Worm (Caenorhabditis elegans) whole organism, midembryonic: ENCODE results near the gene ehs-1.

Experiments used
- T22C8.4 ChIP-seq: fragments of 200-800 bp; sonication (Bioruptor generic); IDR thresholded peaks from 2 replicates; pipeline ENCODE4 v1.3.6; 2022; ENCODE audit warnings: missing genetic modification characterization, missing compliant biosample characterization
- cog-1 ChIP-seq: sonication (generic microtip); optimal IDR thresholded peaks from 2 replicates; lab custom pipeline; 2016; ENCODE audit warnings: missing genetic modification characterization, missing compliant biosample characterization
- flt-1 ChIP-seq: fragments of 200-800 bp; sonication (Bioruptor generic); IDR thresholded peaks from 2 replicates; pipeline ENCODE4 v1.3.6; 2022; ENCODE audit warnings: missing genetic modification characterization, missing compliant biosample characterization
- klf-2 ChIP-seq: fragments of 200-800 bp; sonication (Bioruptor generic); conservative IDR thresholded peaks from 2 replicates; pipeline ENCODE4 v1.3.6; 2022; ENCODE audit warnings: missing genetic modification reagents, missing genetic modification characterization, missing compliant biosample characterization
- med-1 ChIP-seq: sonication (generic microtip); optimal IDR thresholded peaks from 2 replicates; lab custom pipeline; 2017; ENCODE audit warnings: missing genetic modification characterization, mild to moderate bottlenecking, missing compliant biosample characterization, antibody characterized with exemption, missing genetic modification reagents; ENCODE audit not compliant: insufficient read depth
- ref-1 ChIP-seq: fragments of 200-800 bp; sonication (Bioruptor generic); conservative IDR thresholded peaks from 2 replicates; pipeline ENCODE4 v1.3.6; 2022; ENCODE audit warnings: missing genetic modification reagents, missing genetic modification characterization, missing compliant biosample characterization
- tab-1 ChIP-seq: fragments of 200-800 bp; sonication (Bioruptor generic); IDR thresholded peaks from 2 replicates; pipeline ENCODE4 v1.3.6; 2022; ENCODE audit warnings: missing genetic modification characterization, missing compliant biosample characterization
- ztf-23 ChIP-seq: fragments of 200-800 bp; sonication (Bioruptor generic); IDR thresholded peaks from 2 replicates; pipeline ENCODE4 v1.3.6; 2022; ENCODE audit warnings: missing genetic modification reagents, missing genetic modification characterization, missing compliant biosample characterization
- ztf-29 ChIP-seq: fragments of 200-800 bp; sonication (Bioruptor generic); IDR thresholded peaks from 2 replicates; pipeline ENCODE4 v1.3.6; 2022; ENCODE audit warnings: missing genetic modification reagents, missing genetic modification characterization, missing compliant biosample characterization

Gene ehs-1

DNA sequence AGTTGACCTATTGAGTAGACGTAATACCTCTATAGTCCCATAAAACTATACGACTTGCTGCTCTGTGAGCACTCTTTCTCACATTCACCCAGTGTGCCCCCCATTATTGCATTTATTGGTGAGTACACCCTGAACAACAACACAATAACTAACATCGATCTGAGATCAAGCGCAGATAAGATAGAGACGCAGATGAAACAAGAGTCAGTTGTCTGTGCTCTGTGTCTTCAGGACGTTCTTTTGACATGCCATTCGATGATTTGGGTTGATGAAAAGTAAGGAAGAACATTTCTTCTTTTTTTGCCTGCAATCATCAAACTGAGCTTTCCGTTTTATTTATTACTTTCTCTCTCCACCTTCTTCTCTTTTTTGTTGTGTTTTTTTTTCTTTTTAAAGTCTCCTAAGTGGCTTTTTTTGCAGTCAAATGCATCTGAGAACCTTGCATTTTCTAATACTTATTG, 30.2 kb upstream of the ehs-1 start, which contains the start of gene lect-2:
TSS of gene lect-2 (plus strand) at position 411 of the 461 bp plus-strand sequence.
- no peak for TF ChIP-seq flt-1 (GFP tag; lab: Robert Waterston, UW)
- no peak for TF ChIP-seq T22C8.4
- no peak for TF ChIP-seq ref-1
- TF ChIP-seq tab-1 (GFP tag; lab: Robert Waterston, UW) = no peak
- no peak for TF ChIP-seq ztf-29
- no peak for TF ChIP-seq med-1
- TF ChIP-seq cog-1 (tag; lab: Kevin White, UChicago) = no peak
- no peak for TF ChIP-seq klf-2
- TF ChIP-seq ztf-23 (GFP tag; lab: Robert Waterston, UW) = no peak

DNA sequence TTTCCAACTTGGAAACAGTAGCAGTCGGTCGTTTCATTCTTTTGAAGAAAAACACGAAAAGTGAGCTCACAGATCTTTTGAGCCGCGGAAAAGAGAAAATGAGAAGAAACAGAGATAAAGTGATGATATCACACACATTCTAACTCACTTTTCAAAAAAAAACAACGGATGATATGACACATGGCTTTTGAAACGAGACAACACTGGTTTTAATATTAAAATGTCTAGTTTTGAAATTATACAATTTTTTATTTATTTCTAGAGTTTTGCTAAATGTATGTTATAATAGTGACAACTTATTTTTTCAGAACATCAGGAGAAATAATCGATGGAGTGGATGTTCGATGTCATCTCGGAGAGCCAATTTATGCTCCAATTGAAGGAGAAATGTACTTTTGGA, 28.0 kb upstream of the ehs-1 start, which contains the start of gene K05F1.14:
TSS of gene K05F1.14 (minus strand) at position 101 of the 400 bp plus-strand sequence.
- TF ChIP-seq tab-1 (GFP tag; lab: Robert Waterston, UW) = no peak
- TF ChIP-seq ref-1 = no peak
- TF ChIP-seq ztf-29 = no peak
- no peak for TF ChIP-seq cog-1 (tag; lab: Kevin White, UChicago)
- no peak for TF ChIP-seq med-1
- TF ChIP-seq ztf-23 (GFP tag; lab: Robert Waterston, UW) = no peak
- no peak for TF ChIP-seq klf-2
- no peak for TF ChIP-seq flt-1 (GFP tag; lab: Robert Waterston, UW)
- TF ChIP-seq T22C8.4 = no peak

DNA sequence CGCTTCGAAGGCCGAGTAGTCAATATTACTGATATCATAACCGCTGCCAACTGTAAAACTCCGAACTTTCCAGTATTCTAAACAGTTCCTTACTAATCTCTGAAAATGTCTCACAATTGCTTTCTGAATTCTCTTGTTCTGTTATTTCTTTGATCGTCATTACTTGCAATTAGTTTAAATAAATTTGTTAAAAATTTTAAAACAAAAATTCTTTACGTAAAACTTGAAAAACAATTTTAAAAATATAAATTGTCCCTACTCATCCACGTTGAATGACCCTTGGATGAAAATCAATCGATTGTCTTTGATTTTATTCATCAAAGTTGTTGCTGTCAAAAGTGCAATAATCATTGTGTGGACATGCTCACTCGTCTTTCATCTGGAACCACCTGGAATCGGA, 26.3 kb upstream of the ehs-1 start, which contains the start of gene acdh-8:
TSS of gene acdh-8 (plus strand) at position 301 of the 400 bp plus-strand sequence.
- TF ChIP-seq klf-2 = no peak
- no peak for TF ChIP-seq flt-1 (GFP tag; lab: Robert Waterston, UW)
- no peak for TF ChIP-seq tab-1 (GFP tag; lab: Robert Waterston, UW)
- TF ChIP-seq ztf-23 (GFP tag; lab: Robert Waterston, UW) = no peak

DNA sequence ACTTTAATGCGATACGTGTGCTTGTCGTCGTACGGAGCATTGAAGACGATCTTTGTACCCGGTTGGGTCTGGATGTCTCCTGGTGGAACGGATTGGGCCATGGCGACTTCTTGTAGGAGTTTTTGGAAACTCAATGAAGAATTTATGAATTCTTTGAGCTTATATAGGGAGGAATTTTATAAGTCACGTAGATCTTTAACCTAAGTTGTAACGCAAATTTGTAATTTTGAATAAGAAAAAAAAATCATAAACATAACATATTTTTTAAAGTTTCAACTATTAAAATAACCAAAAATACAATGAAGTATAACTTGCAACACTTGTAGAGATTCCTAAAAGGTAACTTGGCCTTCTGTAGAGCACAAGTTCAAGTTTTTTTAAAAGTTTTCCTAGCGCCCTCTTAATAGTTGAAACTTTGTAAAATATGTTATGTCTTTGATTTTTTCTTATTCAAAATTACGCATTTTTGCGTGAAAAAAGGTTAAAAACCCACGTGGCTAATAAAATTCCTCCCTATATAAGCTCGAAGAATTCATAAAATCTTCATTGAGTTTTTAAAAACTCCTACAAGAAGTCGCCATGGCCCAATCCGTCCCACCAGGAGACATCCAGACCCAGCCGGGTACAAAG, 23.0 kb upstream of the ehs-1 start, which contains the start of the genes msp-63 and msp-142:
TSS of gene msp-63 (minus strand) at position 101 of the 630 bp plus-strand sequence.
TSS of gene msp-142 (plus strand) at position 580 of the 630 bp plus-strand sequence.
- no peak for TF ChIP-seq med-1
- TF ChIP-seq T22C8.4 = no peak
- no peak for TF ChIP-seq flt-1 (GFP tag; lab: Robert Waterston, UW)
- TF ChIP-seq klf-2 = no peak
- no peak for TF ChIP-seq cog-1 (tag; lab: Kevin White, UChicago)
- no peak for TF ChIP-seq tab-1 (GFP tag; lab: Robert Waterston, UW)
- no peak for TF ChIP-seq ref-1
- TF ChIP-seq ztf-23 (GFP tag; lab: Robert Waterston, UW) = no peak
- TF ChIP-seq ztf-29 = no peak

DNA sequence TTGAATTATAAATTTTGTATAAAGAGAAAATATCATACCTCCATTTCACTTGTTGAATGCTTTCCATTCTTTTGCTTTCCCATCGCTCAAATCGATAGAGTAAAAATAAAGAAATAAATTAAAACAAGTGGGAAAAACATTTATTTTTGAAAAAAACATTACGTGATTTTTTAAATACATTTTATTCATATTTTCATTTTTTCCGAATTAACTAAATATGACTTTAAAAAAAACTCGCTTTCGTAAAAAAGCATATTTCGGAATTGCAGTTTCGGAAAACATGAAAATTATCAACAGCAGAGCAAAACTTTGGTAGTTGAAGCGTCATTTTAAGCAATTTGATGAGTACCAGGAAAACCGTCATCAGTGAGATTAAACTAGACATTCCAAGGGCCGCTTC, 21.0 kb upstream of the ehs-1 start, which contains the start of gene K05F1.8:
TSS of gene K05F1.8 (minus strand) at position 101 of the 400 bp plus-strand sequence.
- no peak for TF ChIP-seq klf-2
- no peak for TF ChIP-seq cog-1 (tag; lab: Kevin White, UChicago)
- no peak for TF ChIP-seq ref-1
- TF ChIP-seq ztf-29 = no peak
- no peak for TF ChIP-seq tab-1 (GFP tag; lab: Robert Waterston, UW)
- no peak for TF ChIP-seq ztf-23 (GFP tag; lab: Robert Waterston, UW)
- TF ChIP-seq med-1 = no peak
- no peak for TF ChIP-seq T22C8.4
- no peak for TF ChIP-seq flt-1 (GFP tag; lab: Robert Waterston, UW)

DNA sequence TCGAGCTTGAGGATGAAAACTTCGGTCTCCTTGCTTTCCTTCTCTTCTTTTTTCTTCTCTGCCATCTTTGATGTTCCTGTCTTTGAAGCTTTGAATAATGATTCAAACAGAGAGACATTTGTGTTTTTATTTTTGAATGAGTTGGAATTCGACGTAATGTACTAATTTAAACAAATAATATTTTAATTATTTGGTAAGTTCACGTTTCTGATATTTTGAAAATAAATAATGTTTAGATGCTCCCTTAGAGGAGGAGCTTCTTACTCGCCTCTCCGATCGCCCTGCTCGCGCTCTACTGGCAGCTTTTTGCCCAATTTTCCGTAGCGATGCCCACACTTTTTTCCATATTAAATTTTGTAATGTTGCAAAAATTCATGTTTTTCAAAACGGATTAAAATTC, 19.4 kb upstream of the ehs-1 start, which contains the start of the genes K05F1.9 and K05F1.1:
TSS of gene K05F1.9 (minus strand) at position 101 of the 400 bp plus-strand sequence.
TSS of gene K05F1.1 (plus strand) at position 308 of the 400 bp plus-strand sequence.
- TF ChIP-seq ztf-29 (no peak), klf-2 (no peak), med-1 (no peak), cog-1 (tag; lab: Kevin White, UChicago) (no peak), ztf-23 (GFP tag; lab: Robert Waterston, UW) (no peak), tab-1 (GFP tag; lab: Robert Waterston, UW) (no peak), ref-1 (no peak), T22C8.4 (no peak), flt-1 (GFP tag; lab: Robert Waterston, UW) (no peak)

DNA sequence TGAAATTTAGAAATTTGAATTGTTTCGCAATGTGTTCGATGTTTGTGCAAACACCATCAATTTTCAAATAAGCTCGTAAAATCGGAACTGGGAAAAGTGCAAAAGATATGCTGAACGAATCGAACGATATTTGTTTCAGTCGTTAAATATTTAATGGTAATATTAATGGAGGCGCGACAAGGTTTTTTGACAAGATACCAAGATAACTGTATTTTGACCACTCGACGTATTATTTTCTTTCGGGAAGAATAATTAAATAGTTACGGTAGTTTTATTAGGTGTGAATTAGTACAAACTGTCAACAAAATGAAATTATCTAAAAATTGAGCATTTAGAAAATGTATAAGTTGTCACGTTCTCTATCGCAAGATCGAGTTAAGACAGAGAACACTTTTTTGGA, 16.2 kb upstream of the ehs-1 start:
- no peak for TF ChIP-seq tab-1 (GFP tag; lab: Robert Waterston, UW)
- no peak for TF ChIP-seq ref-1
- TF ChIP-seq ztf-23 (GFP tag; lab: Robert Waterston, UW) = no peak
- no peak for TF ChIP-seq ztf-29
- no peak for TF ChIP-seq cog-1 (tag; lab: Kevin White, UChicago)
- no peak for TF ChIP-seq med-1
- TF ChIP-seq flt-1 (GFP tag; lab: Robert Waterston, UW) = no peak
- TF ChIP-seq klf-2 = no peak
- TF ChIP-seq T22C8.4 = no peak

DNA sequence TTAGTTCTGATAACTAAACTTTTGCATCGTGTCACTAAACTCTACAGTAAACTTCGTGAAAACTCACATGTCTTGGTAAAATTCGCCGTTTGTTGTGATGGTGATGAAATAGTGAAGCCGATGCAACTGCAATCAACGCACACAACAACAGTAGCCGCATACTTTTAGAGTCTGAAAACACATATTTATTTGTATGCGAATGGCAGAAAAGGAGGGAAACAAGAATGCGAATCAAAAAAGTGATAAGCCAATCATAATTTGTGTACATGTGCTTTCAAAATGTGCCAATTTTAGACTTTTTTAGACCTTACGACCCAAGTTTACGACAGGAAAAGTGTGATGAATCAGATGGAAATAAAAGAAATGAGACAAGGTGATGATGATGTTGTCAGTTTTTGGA, 15.2 kb upstream of the ehs-1 start, which contains the start of gene K05F1.10:
TSS of gene K05F1.10 (minus strand) at position 171 of the 400 bp plus-strand sequence.
- TF ChIP-seq flt-1 (GFP tag; lab: Robert Waterston, UW) = no peak
- no peak for TF ChIP-seq klf-2
- no peak for TF ChIP-seq tab-1 (GFP tag; lab: Robert Waterston, UW)
- no peak for TF ChIP-seq ref-1
- no peak for TF ChIP-seq ztf-29
- TF ChIP-seq cog-1 (tag; lab: Kevin White, UChicago) = no peak
- no peak for TF ChIP-seq med-1
- no peak for TF ChIP-seq T22C8.4
- no peak for TF ChIP-seq ztf-23 (GFP tag; lab: Robert Waterston, UW)

DNA sequence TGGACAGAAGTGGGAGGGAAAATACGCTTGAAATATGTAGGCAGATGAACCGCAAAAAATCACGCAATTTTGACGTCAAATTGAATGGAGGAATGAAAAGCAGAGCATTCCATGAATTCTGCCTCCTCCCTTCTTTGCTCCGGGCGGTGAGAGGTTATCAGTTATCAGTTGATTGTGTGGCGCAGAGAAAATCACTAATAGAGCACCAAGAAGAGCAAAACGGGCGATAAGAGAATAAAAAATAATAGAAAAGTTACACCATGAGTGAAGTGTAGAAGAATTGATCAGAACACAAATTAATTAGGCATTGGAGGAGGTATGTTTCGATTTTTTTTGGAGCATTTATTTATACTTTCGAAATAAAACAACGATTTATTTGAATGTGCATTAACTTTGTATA, 13.9 kb upstream of the ehs-1 start:
- no peak for TF ChIP-seq med-1
- TF ChIP-seq ztf-29 = no peak
- no peak for TF ChIP-seq tab-1 (GFP tag; lab: Robert Waterston, UW)
- no peak for TF ChIP-seq cog-1 (tag; lab: Kevin White, UChicago)
- TF ChIP-seq ztf-23 (GFP tag; lab: Robert Waterston, UW) = no peak
- TF ChIP-seq ref-1 = no peak
- TF ChIP-seq flt-1 (GFP tag; lab: Robert Waterston, UW) = no peak
- TF ChIP-seq T22C8.4 = no peak
- TF ChIP-seq klf-2 = no peak

DNA sequence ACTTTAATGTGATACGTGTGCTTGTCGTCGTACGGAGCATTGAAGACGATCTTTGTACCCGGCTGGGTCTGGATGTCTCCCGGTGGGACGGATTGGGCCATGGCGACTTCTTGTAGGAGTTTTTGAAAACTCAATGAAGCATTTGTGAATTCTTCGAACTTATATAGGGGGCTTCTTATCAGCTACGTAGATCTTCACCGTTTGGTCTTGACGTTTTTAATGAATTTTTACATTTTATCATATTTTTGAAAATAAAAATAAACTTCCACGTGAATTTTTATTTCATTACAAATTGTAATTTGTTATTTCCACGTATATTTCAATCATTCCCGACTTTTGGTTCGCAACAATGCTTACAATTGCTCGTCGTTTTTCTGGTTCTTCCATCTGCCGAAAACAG, 10.3 kb upstream of the ehs-1 start, which contains the start of the genes msp-64 and ZK1248.5:
TSS of gene msp-64 (minus strand) at position 101 of the 400 bp plus-strand sequence.
TSS of gene ZK1248.5 (plus strand) at position 285 of the 400 bp plus-strand sequence.
- TF ChIP-seq ref-1 (no peak), ztf-23 (GFP tag; lab: Robert Waterston, UW) (no peak), med-1 (no peak), klf-2 (no peak), tab-1 (GFP tag; lab: Robert Waterston, UW) (no peak), flt-1 (GFP tag; lab: Robert Waterston, UW) (no peak), T22C8.4 (no peak), cog-1 (tag; lab: Kevin White, UChicago) (no peak), ztf-29 (no peak)
